Worm (Caenorhabditis elegans) whole organism, L1 larva: ENCODE results near the gene R02F2.10.

ENCODE experiments used
- C16A3.4 ChIP-seq: fragments of 150-350 bp; optimal IDR thresholded peaks from 2 replicates; lab custom pipeline; 2014; ENCODE audit warnings: missing biosample characterization, missing genetic modification characterization
- C34B4.2 ChIP-seq: sonication (generic microtip); optimal IDR thresholded peaks from 2 replicates; lab custom pipeline; 2017; ENCODE audit warnings: mild to moderate bottlenecking, missing genetic modification characterization, missing compliant biosample characterization
- F16B12.6 ChIP-seq: fragments of 150-350 bp; optimal IDR thresholded peaks from 2 replicates; lab custom pipeline; 2014; ENCODE audit warnings: missing biosample characterization, missing genetic modification characterization
- aha-1 ChIP-seq: fragments of 150-350 bp; optimal IDR thresholded peaks from 2 replicates; lab custom pipeline; 2014; ENCODE audit warnings: missing biosample characterization, missing genetic modification characterization
- ceh-8 ChIP-seq: fragments of 200-800 bp; sonication (Bioruptor generic); optimal IDR thresholded peaks from 2 replicates; lab custom pipeline; 2018; ENCODE audit warnings: mild to moderate bottlenecking, missing genetic modification characterization, moderate library complexity, missing compliant biosample characterization
- ceh-82 ChIP-seq, 3 experiments: fragments of 150-350 bp in 1 of 3; sonication (generic microtip) in 2 of 3; optimal IDR thresholded peaks; 2 replicates each; lab custom pipeline; 2014 to 2017; ENCODE audit warnings: missing biosample characterization in 3 of 3, missing genetic modification characterization in 3 of 3
- ces-1 ChIP-seq: fragments of 150-350 bp; optimal IDR thresholded peaks from 2 replicates; lab custom pipeline; 2014; ENCODE audit warnings: missing biosample characterization, missing genetic modification reagents, missing genetic modification characterization
- dpl-1 ChIP-seq, 3 experiments: fragments of 150-350 bp in 2 of 3; sonication (generic microtip) in 1 of 3; optimal IDR thresholded peaks; 2 replicates each; lab custom pipeline; 2014 to 2017; ENCODE audit warnings: missing biosample characterization in 3 of 3, missing genetic modification characterization in 3 of 3, missing genetic modification reagents in 3 of 3
- dsc-1 ChIP-seq: sonication (generic microtip); optimal IDR thresholded peaks from 2 replicates; lab custom pipeline; 2016; ENCODE audit warnings: mild to moderate bottlenecking, missing genetic modification characterization, missing compliant biosample characterization
- efl-1 ChIP-seq, 4 experiments: fragments of 150-350 bp; optimal IDR thresholded peaks in 3 of 4; peaks in 1 of 4; 1 replicate in 1 of 4; 2 replicates in 3 of 4; lab custom pipeline; 2014; ENCODE audit warnings: missing biosample characterization in 2 of 4, missing genetic modification characterization in 2 of 4, missing genetic modification reagents in 2 of 4
- egl-13 ChIP-seq: sonication (generic microtip); optimal IDR thresholded peaks from 2 replicates; lab custom pipeline; 2016; ENCODE audit warnings: missing genotype, missing genetic modification reagents, missing genetic modification characterization, missing compliant biosample characterization
- egl-27 ChIP-seq, 2 experiments: fragments of 150-350 bp in 1 of 2; sonication (generic microtip); optimal IDR thresholded peaks; 3 replicates each; lab custom pipeline; 2017 to 2018; ENCODE audit warnings: missing biosample characterization in 2 of 2, missing genetic modification characterization in 2 of 2, missing genetic modification reagents in 2 of 2
- elt-2 ChIP-seq: sonication (generic microtip); optimal IDR thresholded peaks from 2 replicates; lab custom pipeline; 2016; ENCODE audit warnings: missing genetic modification characterization, mild to moderate bottlenecking, inconsistent platforms, missing compliant biosample characterization, missing genetic modification reagents
- fkh-10 ChIP-seq: sonication (generic microtip); optimal IDR thresholded peaks from 2 replicates; lab custom pipeline; 2017; ENCODE audit warnings: missing biosample characterization, missing genetic modification reagents, missing genetic modification characterization
- fkh-4 ChIP-seq: sonication (generic microtip); optimal IDR thresholded peaks from 2 replicates; lab custom pipeline; 2016; ENCODE audit warnings: missing compliant biosample characterization, missing genetic modification characterization, borderline replicate concordance
- fos-1 ChIP-seq: fragments of 150-350 bp; optimal IDR thresholded peaks from 2 replicates; lab custom pipeline; 2014; ENCODE audit warnings: missing biosample characterization, missing genetic modification characterization
- hlh-4 ChIP-seq: sonication (generic microtip); optimal IDR thresholded peaks from 2 replicates; lab custom pipeline; 2016; ENCODE audit warnings: mild to moderate bottlenecking, missing genetic modification characterization, missing compliant biosample characterization
- irx-1 ChIP-seq: sonication (generic microtip); optimal IDR thresholded peaks from 2 replicates; lab custom pipeline; 2016; ENCODE audit warnings: missing genetic modification characterization, missing compliant biosample characterization
- lin-14 ChIP-seq: fragments of 200-800 bp; sonication (Bioruptor generic); optimal IDR thresholded peaks from 2 replicates; lab custom pipeline; 2018; ENCODE audit warnings: mild to moderate bottlenecking, missing genetic modification characterization, moderate library complexity, missing compliant biosample characterization
- lin-15B ChIP-seq: fragments of 150-350 bp; sonication (generic microtip); optimal IDR thresholded peaks from 3 replicates; lab custom pipeline; 2014; ENCODE audit warnings: missing biosample characterization, missing genetic modification characterization
- lin-39 ChIP-seq: fragments of 150-350 bp; optimal IDR thresholded peaks from 2 replicates; lab custom pipeline; 2014; ENCODE audit warnings: missing biosample characterization, missing genetic modification reagents, missing genetic modification characterization
- lir-3 ChIP-seq: sonication (generic microtip); optimal IDR thresholded peaks from 2 replicates; lab custom pipeline; 2016; ENCODE audit warnings: mild to moderate bottlenecking, missing genetic modification characterization, moderate library complexity, missing compliant biosample characterization; ENCODE audit not compliant: poor library complexity
- lsy-2 ChIP-seq, 2 experiments: fragments of 150-350 bp; optimal IDR thresholded peaks; 2 replicates each; lab custom pipeline; 2014; ENCODE audit warnings: missing biosample characterization in 2 of 2, missing genetic modification characterization in 2 of 2
- mdl-1 ChIP-seq, 2 experiments: fragments of 150-350 bp; optimal IDR thresholded peaks; 2 replicates each; lab custom pipeline; 2014 to 2017; ENCODE audit warnings: missing biosample characterization in 2 of 2, missing genetic modification characterization in 2 of 2, inconsistent platforms in 1 of 2
- nhr-11 ChIP-seq: fragments of 150-350 bp; optimal IDR thresholded peaks from 2 replicates; lab custom pipeline; 2014; ENCODE audit warnings: missing biosample characterization, missing genetic modification characterization
- nhr-20 ChIP-seq: sonication (generic microtip); optimal IDR thresholded peaks from 2 replicates; lab custom pipeline; 2016; ENCODE audit warnings: mild to moderate bottlenecking, missing genetic modification characterization, missing compliant biosample characterization
- nhr-28 ChIP-seq: fragments of 150-350 bp; optimal IDR thresholded peaks from 2 replicates; lab custom pipeline; 2014; ENCODE audit warnings: missing biosample characterization, missing genetic modification characterization
- nhr-47 ChIP-seq: sonication (generic microtip); optimal IDR thresholded peaks from 2 replicates; lab custom pipeline; 2016; ENCODE audit warnings: mild to moderate bottlenecking, missing genetic modification characterization, moderate library complexity, missing compliant biosample characterization
- nhr-71 ChIP-seq: sonication (generic microtip); optimal IDR thresholded peaks from 2 replicates; lab custom pipeline; 2016; ENCODE audit warnings: mild to moderate bottlenecking, missing genetic modification characterization, moderate library complexity, missing compliant biosample characterization
- nhr-84 ChIP-seq: sonication (generic microtip); optimal IDR thresholded peaks from 2 replicates; lab custom pipeline; 2017; ENCODE audit warnings: missing biosample characterization, missing genetic modification characterization
- nhr-90 ChIP-seq: sonication (generic microtip); optimal IDR thresholded peaks from 2 replicates; lab custom pipeline; 2016; ENCODE audit warnings: mild to moderate bottlenecking, missing genetic modification characterization, missing compliant biosample characterization; ENCODE audit not compliant: poor library complexity
- pax-3 ChIP-seq: fragments of 200-800 bp; sonication (Bioruptor generic); optimal IDR thresholded peaks from 2 replicates; lab custom pipeline; 2018; ENCODE audit warnings: mild to moderate bottlenecking, missing genetic modification characterization, moderate library complexity, missing compliant biosample characterization
- skn-1 ChIP-seq: fragments of 150-350 bp; optimal IDR thresholded peaks from 2 replicates; lab custom pipeline; 2014; ENCODE audit warnings: missing biosample characterization, missing genetic modification characterization
- snpc-4 ChIP-seq: fragments of 150-350 bp; optimal IDR thresholded peaks from 2 replicates; lab custom pipeline; 2014; ENCODE audit warnings: missing biosample characterization, missing genetic modification characterization
- snu-23 ChIP-seq: sonication (generic microtip); optimal IDR thresholded peaks from 2 replicates; lab custom pipeline; 2016; ENCODE audit warnings: missing genetic modification characterization, missing compliant biosample characterization
- sox-4 ChIP-seq: sonication (generic microtip); optimal IDR thresholded peaks from 2 replicates; lab custom pipeline; 2016; ENCODE audit warnings: missing genetic modification characterization, missing compliant biosample characterization
- sptf-1 ChIP-seq: fragments of 150-350 bp; optimal IDR thresholded peaks from 2 replicates; lab custom pipeline; 2014; ENCODE audit warnings: missing biosample characterization, missing genetic modification characterization
- sup-37 ChIP-seq: fragments of 200-800 bp; sonication (Bioruptor generic); optimal IDR thresholded peaks from 2 replicates; lab custom pipeline; 2018; ENCODE audit warnings: mild to moderate bottlenecking, missing genetic modification characterization, missing compliant biosample characterization
- swsn-7 ChIP-seq: sonication (generic microtip); optimal IDR thresholded peaks from 2 replicates; lab custom pipeline; 2016; ENCODE audit warnings: missing genetic modification characterization, missing compliant biosample characterization
- tbx-2 ChIP-seq: sonication (generic microtip); optimal IDR thresholded peaks from 2 replicates; lab custom pipeline; 2016; ENCODE audit warnings: missing genetic modification characterization, missing compliant biosample characterization
- unc-30 ChIP-seq: sonication (generic microtip); optimal IDR thresholded peaks from 2 replicates; lab custom pipeline; 2017; ENCODE audit warnings: missing biosample characterization, missing genetic modification characterization
- unc-86 ChIP-seq: sonication (generic microtip); optimal IDR thresholded peaks from 2 replicates; lab custom pipeline; 2016; ENCODE audit warnings: missing genetic modification characterization, missing compliant biosample characterization
- unc-98 ChIP-seq: fragments of 200-800 bp; sonication (Bioruptor generic); IDR thresholded peaks from 2 replicates; pipeline ENCODE4 v1.3.6; 2022; ENCODE audit warnings: missing genetic modification characterization, missing compliant biosample characterization
- zip-4 ChIP-seq: fragments of 200-800 bp; sonication (Bioruptor generic); optimal IDR thresholded peaks from 2 replicates; lab custom pipeline; 2018; ENCODE audit warnings: mild to moderate bottlenecking, missing genetic modification characterization, moderate library complexity, missing compliant biosample characterization
- ztf-11 ChIP-seq, 2 experiments: sonication (generic microtip); optimal IDR thresholded peaks; 2 replicates each; lab custom pipeline; 2016 to 2017; ENCODE audit warnings: missing genetic modification characterization in 2 of 2, missing biosample characterization in 1 of 2, missing compliant biosample characterization in 1 of 2
- ztf-4 ChIP-seq: fragments of 150-350 bp; optimal IDR thresholded peaks from 2 replicates; lab custom pipeline; 2014; ENCODE audit warnings: missing biosample characterization, missing genetic modification characterization

Gene R02F2.10

ce11 chrIII:5498973-5499372 lies 20.9 kb downstream of the R02F2.10 start, which contains the start of gene R02F2.9 (continued):
- peak; percentile 75 for TF ChIP-seq dsc-1
- no peak for TF ChIP-seq ceh-8 (GFP tag; lab: Kevin White, UChicago)
- TF ChIP-seq ceh-82 (tag; optimal IDR thresholded peaks at IDR 0.05; lab: Kevin White, UChicago) = peak in 2 of 3 experiments; percentile 44 to 57
- TF ChIP-seq F16B12.6 (tag; lab: Kevin White, UChicago) = no peak
- peak; percentile 74 for TF ChIP-seq snu-23 (GFP tag; lab: Kevin White, UChicago)
- TF ChIP-seq elt-2 = no peak
- peak; percentile 46 for TF ChIP-seq nhr-90 (tag; lab: Kevin White, UChicago)
- TF ChIP-seq hlh-4 = no peak
- TF ChIP-seq sptf-1 (tag; lab: Kevin White, UChicago) = no peak
- TF ChIP-seq lir-3 (tag; lab: Kevin White, UChicago) = peak; percentile 49
- TF ChIP-seq nhr-71 (tag; lab: Kevin White, UChicago) = peak; percentile 82
- TF ChIP-seq mdl-1 (tag; optimal IDR thresholded peaks at IDR 0.05; lab: Kevin White, UChicago) = no peak
- no peak for TF ChIP-seq aha-1 (tag; lab: Kevin White, UChicago)
- TF ChIP-seq lsy-2 (tag; optimal IDR thresholded peaks at IDR 0.05; lab: Kevin White, UChicago) = peak; percentile 75 to 80
- TF ChIP-seq nhr-11 (tag; lab: Kevin White, UChicago) = no peak
- TF ChIP-seq ztf-4 (tag; lab: Kevin White, UChicago) = no peak
- peak; percentile 7 for TF ChIP-seq zip-4 (GFP tag; lab: Kevin White, UChicago)
- TF ChIP-seq pax-3 (tag; lab: Kevin White, UChicago) = no peak
- peak; percentile 72 for TF ChIP-seq nhr-20 (tag; lab: Kevin White, UChicago)
- TF ChIP-seq snpc-4 (tag; lab: Kevin White, UChicago) = peak; percentile 17
- TF ChIP-seq fkh-10 (GFP tag; lab: Kevin White, UChicago) = no peak
- TF ChIP-seq egl-27 (tag; optimal IDR thresholded peaks at IDR 0.05; lab: Kevin White, UChicago) = no peak
- no peak for TF ChIP-seq nhr-28
- no peak for TF ChIP-seq unc-98 (GFP tag; lab: Robert Waterston, UW)
- TF ChIP-seq fos-1 (tag; lab: Kevin White, UChicago) = no peak
- TF ChIP-seq nhr-84 (tag; lab: Kevin White, UChicago) = no peak
- TF ChIP-seq sup-37 (GFP tag; lab: Kevin White, UChicago) = no peak
- TF ChIP-seq irx-1 (tag; lab: Kevin White, UChicago) = peak; percentile 20
- peak; percentile 62 to 93 for TF ChIP-seq efl-1 (optimal IDR thresholded peaks at IDR 0.05; lab: Kevin White, UChicago)
- peak; percentile 94 to 99 for TF ChIP-seq efl-1 (GFP tag; optimal IDR thresholded peaks at IDR 0.05 in 1 of 2; lab: Kevin White, UChicago)
- TF ChIP-seq tbx-2 (tag; lab: Kevin White, UChicago) = peak; percentile 70

ce11 chrIII:5499942-5500341 lies 21.8 kb downstream of the R02F2.10 start:
- peak in 1 of 2 experiments; percentile 10 for TF ChIP-seq ztf-11 (tag; optimal IDR thresholded peaks at IDR 0.05; lab: Kevin White, UChicago)
- TF ChIP-seq efl-1 (optimal IDR thresholded peaks at IDR 0.05; lab: Kevin White, UChicago) = no peak
- TF ChIP-seq efl-1 (GFP tag; optimal IDR thresholded peaks at IDR 0.05 in 1 of 2; lab: Kevin White, UChicago) = peak in 1 of 2 experiments; percentile 44
- no peak for TF ChIP-seq C16A3.4 (tag; lab: Kevin White, UChicago)
- TF ChIP-seq lin-15B (tag; lab: Kevin White, UChicago) = no peak
- no peak for TF ChIP-seq C34B4.2 (tag; lab: Kevin White, UChicago)
- TF ChIP-seq dpl-1 (GFP tag; optimal IDR thresholded peaks at IDR 0.05; lab: Kevin White, UChicago) = no peak
- peak; percentile 8 for TF ChIP-seq lin-14 (GFP tag; lab: Kevin White, UChicago)

- TF ChIP-seq egl-27 (tag; optimal IDR thresholded peaks at IDR 0.05; lab: Kevin White, UChicago) (no peak), nhr-90 (tag; lab: Kevin White, UChicago) (no peak), irx-1 (tag; lab: Kevin White, UChicago) (no peak), nhr-47 (tag; lab: Kevin White, UChicago) (peak; percentile 84), ces-1 (GFP tag; lab: Kevin White, UChicago) (no peak), aha-1 (tag; lab: Kevin White, UChicago) (no peak), swsn-7 (peak; percentile 19), nhr-11 (tag; lab: Kevin White, UChicago) (peak; percentile 56), lin-39 (no peak), skn-1 (tag; lab: Kevin White, UChicago) (no peak), F16B12.6 (tag; lab: Kevin White, UChicago) (no peak), mdl-1 (tag; optimal IDR thresholded peaks at IDR 0.05; lab: Kevin White, UChicago) (no peak), egl-13 (tag; lab: Kevin White, UChicago) (peak; percentile 30), fos-1 (tag; lab: Kevin White, UChicago) (peak; percentile 35), nhr-20 (tag; lab: Kevin White, UChicago) (peak; percentile 19), elt-2 (no peak), sox-4 (tag; lab: Kevin White, UChicago) (peak; percentile 80), hlh-4 (no peak), fkh-4 (tag; lab: Kevin White, UChicago) (peak; percentile 58), unc-86 (tag; lab: Kevin White, UChicago) (peak; percentile 8), unc-30 (no peak), lin-14 (GFP tag; lab: Kevin White, UChicago) (peak; percentile 17)
These were observed 22.6 kb downstream of the R02F2.10 start for ce11 chrIII:5500732-5501131.
